Fruit fly (Drosophila melanogaster): ENCODE data around the gene Gr28b.

Gr28b gene

DNA sequence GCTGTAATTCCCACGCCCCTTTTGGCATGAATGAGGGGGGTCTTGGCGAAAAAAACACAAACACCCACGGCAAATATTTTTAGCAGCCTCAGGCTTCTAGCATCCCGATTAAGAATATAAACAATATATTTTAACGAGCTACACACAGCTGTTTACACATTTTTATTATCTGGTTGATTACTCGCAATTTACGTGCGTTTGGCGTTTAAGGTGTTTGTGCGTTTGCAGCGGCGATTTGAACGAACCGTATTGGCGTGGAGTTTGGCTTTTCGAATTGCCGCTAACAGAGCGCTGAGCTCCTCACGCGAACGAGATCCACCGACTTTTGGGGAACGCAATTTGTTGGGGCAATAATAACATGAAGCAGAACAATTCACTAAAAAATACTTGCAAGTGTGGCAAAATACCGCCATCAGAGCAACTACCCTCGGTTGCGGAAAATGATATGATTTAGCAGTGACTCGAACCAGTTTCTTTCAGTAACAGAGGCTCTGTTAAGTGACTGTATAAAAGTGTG lies 34.0 kb upstream of the Gr28b start, which contains the start of gene Ziz (continued):
- TF ChIP-seq CG34422 (GFP tag; IDR thresholded peaks at IDR 0.05) (peak; percentile 68; the same call in 1 of the 3 replicates), z (GFP tag; IDR thresholded peaks at IDR 0.05) (no peak), CG6689 (GFP tag; IDR thresholded peaks at IDR 0.05) (0 out of 2 replicates have a peak, but pooled peaks have one; percentile 12), otp (GFP tag; IDR thresholded peaks at IDR 0.05) (0 out of 3 replicates have a peak, but pooled peaks have one; percentile 20), Pdp1 (GFP tag; optimal IDR thresholded peaks at IDR 0.05) (peak in 1 of 2 experiments; percentile 72), CG15601 (tag; optimal IDR thresholded peaks at IDR 0.05) (peak; percentile 51), CG12942 (GFP tag; optimal IDR thresholded peaks at IDR 0.05) (no peak), onecut (GFP tag; IDR thresholded peaks at IDR 0.05) (peak; percentile 34; the same call in 1 of the 2 replicates), zen2 (GFP tag; IDR thresholded peaks at IDR 0.05; ENCODE audit: partially characterized antibody) (no peak), CG15011 (GFP tag; optimal IDR thresholded peaks at IDR 0.05) (no peak), CG8944 (GFP tag; optimal IDR thresholded peaks at IDR 0.05) (no peak), pan (optimal IDR thresholded peaks at IDR 0.05) (no peak), pan (GFP tag; optimal IDR thresholded peaks at IDR 0.05 in 1 of 2, IDR thresholded peaks at IDR 0.05 in 1 of 2) (peak in 1 of 2 experiments; percentile 14), da (GFP tag; optimal IDR thresholded peaks at IDR 0.05) (no peak), phol (tag; optimal IDR thresholded peaks at IDR 0.05) (peak; percentile 61), CG3281 (GFP tag; optimal IDR thresholded peaks at IDR 0.05) (peak; percentile 51), CG15696 (tag; optimal IDR thresholded peaks at IDR 0.05) (no peak), CG10267 (tag; optimal IDR thresholded peaks at IDR 0.05) (peak; percentile 76), CG9797 (GFP tag; optimal IDR thresholded peaks at IDR 0.05) (peak; percentile 98), Usf (GFP tag; optimal IDR thresholded peaks at IDR 0.05) (no peak), chinmo (GFP tag; IDR thresholded peaks at IDR 0.05; ENCODE audit: partially characterized antibody) (peak; percentile 86; the same call in 3 of the 4 replicates), CG12391 (tag; optimal IDR thresholded peaks at IDR 0.05) (peak; percentile 42), Atf-2 (GFP tag; optimal IDR thresholded peaks at IDR 0.05) (no peak), CG8281 (tag; optimal IDR thresholded peaks at IDR 0.05) (no peak), stc (GFP tag; IDR thresholded peaks at IDR 0.05) (0 out of 2 replicates have a peak, but pooled peaks have one; percentile 8), vvl (GFP tag; IDR thresholded peaks at IDR 0.05) (peak; percentile 50; the same call in 1 of the 2 replicates), CG31388 (GFP tag; optimal IDR thresholded peaks at IDR 0.05) (no peak), jing (GFP tag; optimal IDR thresholded peaks at IDR 0.05) (no peak), CHES-1-like (GFP tag; optimal IDR thresholded peaks at IDR 0.05) (peak; percentile 37), CG12659 (GFP tag; optimal IDR thresholded peaks at IDR 0.05) (peak; percentile 83), CG14860 (GFP tag; IDR thresholded peaks at IDR 0.05; ENCODE audit: partially characterized antibody) (no peak), CG1529 (GFP tag; optimal IDR thresholded peaks at IDR 0.05) (no peak), Gug (GFP tag; IDR thresholded peaks at IDR 0.05) (0 out of 4 replicates have a peak, but pooled peaks have one; percentile 22), CG10462 (GFP tag; optimal IDR thresholded peaks at IDR 0.05) (no peak), row (GFP tag; IDR thresholded peaks at IDR 0.05) (peak; percentile 28; the same call in 1 of the 3 replicates), BEAF-32 (GFP tag; optimal IDR thresholded peaks at IDR 0.05) (peak; percentile 55), dysf (GFP tag; IDR thresholded peaks at IDR 0.05) (no peak), crp (GFP tag; optimal IDR thresholded peaks at IDR 0.05) (no peak), trem (tag; optimal IDR thresholded peaks at IDR 0.05) (peak; percentile 77), CG11696 (GFP tag; IDR thresholded peaks at IDR 0.05) (0 out of 2 replicates have a peak, but pooled peaks have one; percentile 51), zen (tag; optimal IDR thresholded peaks at IDR 0.05) (peak; percentile 36), tup (GFP tag; optimal IDR thresholded peaks at IDR 0.05) (no peak), Hey (tag; optimal IDR thresholded peaks at IDR 0.05) (no peak), CG17361 (GFP tag; IDR thresholded peaks at IDR 0.05) (peak; percentile 34; the same call in 1 of the 3 replicates), Elba2 (GFP tag; optimal IDR thresholded peaks at IDR 0.05) (peak; percentile 14), slp2 (GFP tag; optimal IDR thresholded peaks at IDR 0.05) (peak; percentile 13), wor (GFP tag; IDR thresholded peaks at IDR 0.05) (no peak), ERR (GFP tag; optimal IDR thresholded peaks at IDR 0.05) (no peak), klu (GFP tag; IDR thresholded peaks at IDR 0.05) (no peak), CG3995 (GFP tag; optimal IDR thresholded peaks at IDR 0.05) (no peak)
